Worm (Caenorhabditis elegans): ENCODE data around the gene oac-58.

- TF ChIP-seq dao-5 (tag; optimal IDR thresholded peaks at IDR 0.05) (no peak), him-1 (tag; optimal IDR thresholded peaks at IDR 0.05) (no peak), W03F9.2 (tag; optimal IDR thresholded peaks at IDR 0.05) (no peak)
Measured at ce11 chrIV:12360742-12361195, 49.3 kb upstream of the oac-58 start, which contains the start of gene sec-24.2.
